Worm (Caenorhabditis elegans): Measurements from ENCODE around the gene cest-2.2.

DNA sequence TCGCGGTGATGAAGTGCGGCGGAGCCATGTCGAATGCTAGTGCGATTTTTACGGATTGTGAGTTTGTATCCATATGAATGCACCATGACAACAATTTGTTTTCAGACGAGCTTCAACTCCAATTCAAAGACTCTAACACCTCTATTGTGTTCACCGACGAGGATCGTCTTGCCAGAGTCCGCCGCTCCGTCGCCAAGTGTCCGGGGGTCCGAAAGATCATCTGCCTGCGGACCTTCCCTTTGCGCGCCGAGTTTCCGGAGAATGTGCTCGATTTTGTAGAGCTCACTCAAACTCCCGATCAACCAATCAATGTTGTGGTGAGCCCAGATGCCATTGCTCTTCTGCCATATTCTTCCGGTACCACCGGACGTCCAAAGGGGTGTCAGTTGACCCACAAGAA lies 28.0 kb downstream of the cest-2.2 start:
- TF ChIP-seq hmg-1.1 (GFP tag; IDR thresholded peaks at IDR 0.05) (no peak), nhr-237 (tag; optimal IDR thresholded peaks at IDR 0.05) (no peak), ZK337.2 (GFP tag; IDR thresholded peaks at IDR 0.05) (no peak), ZK546.5 (tag; optimal IDR thresholded peaks at IDR 0.05) (no peak), nhr-25 (tag; optimal IDR thresholded peaks at IDR 0.05; ENCODE audit: borderline replicate concordance, insufficient read depth) (no peak), arid-1 (GFP tag; conservative IDR thresholded peaks at IDR 0.05) (no peak), snpc-4 (tag; optimal IDR thresholded peaks at IDR 0.05) (no peak), nhr-11 (tag; optimal IDR thresholded peaks at IDR 0.05) (no peak), skn-1 (tag; optimal IDR thresholded peaks at IDR 0.05) (no peak)

Data from whole organism, L4 larva.